Worm (Caenorhabditis elegans) whole organism, L4 larva: ENCODE results near the gene shc-3.

Source experiments
- lsy-2 ChIP-seq, 2 experiments: fragments of 150-350 bp in 1 of 2; sonication (generic microtip) in 1 of 2; optimal IDR thresholded peaks; 2 replicates each; lab custom pipeline; 2014 to 2017; ENCODE audit warnings: missing biosample characterization in 2 of 2, missing genetic modification characterization in 2 of 2
- mdl-1 ChIP-seq, 2 experiments: fragments of 150-350 bp in 1 of 2; sonication (generic microtip) in 1 of 2; optimal IDR thresholded peaks; 2 replicates each; lab custom pipeline; 2014 to 2017; ENCODE audit warnings: missing biosample characterization in 2 of 2, missing genetic modification characterization in 2 of 2
- nhr-28 ChIP-seq: fragments of 150-350 bp; optimal IDR thresholded peaks from 2 replicates; lab custom pipeline; 2014; ENCODE audit warnings: missing biosample characterization, missing genetic modification characterization
- nhr-42 ChIP-seq: fragments of 200-800 bp; sonication (Bioruptor generic); IDR thresholded peaks from 2 replicates; pipeline ENCODE4 v1.3.6; 2022; ENCODE audit warnings: missing genetic modification characterization, missing compliant biosample characterization

ce11 chrX:13696152-13696551 lies 21.2 kb upstream of the shc-3 start:
- TF ChIP-seq nhr-28 (tag; lab: Kevin White, UChicago) (no peak), nhr-42 (GFP tag; lab: Robert Waterston, UW) (no peak), mdl-1 (tag; optimal IDR thresholded peaks at IDR 0.05; lab: Kevin White, UChicago) (no peak), lsy-2 (tag; optimal IDR thresholded peaks at IDR 0.05; lab: Kevin White, UChicago) (no peak)
